Fruit fly (Drosophila melanogaster) whole organism, embryonic: Measurements from ENCODE around the gene CG11436.

Experiments
- Adf1 ChIP-seq: fragments of 200-800 bp; sonication (Bioruptor generic); IDR thresholded peaks from 2 replicates; pipeline ENCODE4 v1.3.6; 2022; ENCODE audit warnings: missing biosample characterization, missing genetic modification characterization
- Awh ChIP-seq: fragments of 200-800 bp; sonication (Bioruptor generic); IDR thresholded peaks from 2 replicates; pipeline ENCODE4, ENCODE4 v1.3.6; 2022; ENCODE audit warnings: missing biosample characterization, missing genetic modification characterization
- CG11398 ChIP-seq: fragments of 200-800 bp; sonication (Bioruptor generic); optimal IDR thresholded peaks from 2 replicates; lab custom pipeline; 2016; ENCODE audit warnings: missing biosample characterization, missing genetic modification characterization
- CG12155 ChIP-seq: fragments of 200-800 bp; sonication (Bioruptor generic); optimal IDR thresholded peaks from 3 replicates; lab custom pipeline; 2016; ENCODE audit warnings: missing biosample characterization, missing genetic modification characterization
- CG12769 ChIP-seq: fragments of 200-800 bp; sonication (Bioruptor generic); optimal IDR thresholded peaks from 2 replicates; lab custom pipeline; 2019; ENCODE audit warnings: missing biosample characterization, mild to moderate bottlenecking, missing genetic modification characterization, moderate library complexity
- CG13624 ChIP-seq: fragments of 200-800 bp; sonication (Bioruptor generic); optimal IDR thresholded peaks from 2 replicates; lab custom pipeline; 2016; ENCODE audit warnings: missing biosample characterization, missing genetic modification characterization
- CG13775 ChIP-seq: fragments of 200-800 bp; sonication (Bioruptor generic); optimal IDR thresholded peaks from 3 replicates; lab custom pipeline; 2017; ENCODE audit warnings: missing biosample characterization, mild to moderate bottlenecking, missing genetic modification characterization
- CG1529 ChIP-seq: fragments of 200-800 bp; sonication (Bioruptor generic); optimal IDR thresholded peaks from 3 replicates; lab custom pipeline; 2018; ENCODE audit warnings: missing biosample characterization, missing genetic modification characterization
- CG15601 ChIP-seq: fragments of 200-800 bp; sonication (Bioruptor generic); optimal IDR thresholded peaks from 3 replicates; lab custom pipeline; 2019; ENCODE audit warnings: missing biosample characterization, mild to moderate bottlenecking, missing genetic modification characterization, moderate library complexity
- CG1602 ChIP-seq: fragments of 200-800 bp; sonication (Bioruptor generic); optimal IDR thresholded peaks from 3 replicates; lab custom pipeline; 2016; ENCODE audit warnings: missing biosample characterization, missing genetic modification characterization
- CG1647 ChIP-seq: fragments of 200-800 bp; sonication (Bioruptor generic); optimal IDR thresholded peaks from 3 replicates; lab custom pipeline; 2016; ENCODE audit warnings: missing biosample characterization, missing genetic modification characterization
- CG18011 ChIP-seq: fragments of 200-800 bp; sonication (Bioruptor generic); optimal IDR thresholded peaks from 2 replicates; lab custom pipeline; 2017; ENCODE audit warnings: missing biosample characterization, missing genetic modification characterization, mild to moderate bottlenecking, moderate library complexity, missing genotype
- CG18262 ChIP-seq: fragments of 200-800 bp; optimal IDR thresholded peaks from 3 replicates; lab custom pipeline; 2019; ENCODE audit warnings: missing biosample characterization, mild to moderate bottlenecking, missing genetic modification characterization, moderate library complexity
- CG18619 ChIP-seq: fragments of 200-800 bp; sonication (Bioruptor generic); optimal IDR thresholded peaks from 3 replicates; lab custom pipeline; 2017; ENCODE audit warnings: missing biosample characterization, mild to moderate bottlenecking, missing genetic modification characterization
- CG2120 ChIP-seq: fragments of 200-800 bp; sonication (Bioruptor generic); optimal IDR thresholded peaks from 3 replicates; lab custom pipeline; 2016; ENCODE audit warnings: missing biosample characterization, missing genetic modification characterization
- CG4617 ChIP-seq: fragments of 200-800 bp; sonication (Bioruptor generic); optimal IDR thresholded peaks from 3 replicates; lab custom pipeline; 2016; ENCODE audit warnings: missing biosample characterization, missing genetic modification characterization, borderline replicate concordance
- CG5953 ChIP-seq: fragments of 200-800 bp; sonication (Bioruptor generic); IDR thresholded peaks from 2 replicates; pipeline ENCODE4 v1.3.6; 2022; ENCODE audit warnings: missing biosample characterization, missing genetic modification characterization
- CG6254 ChIP-seq: fragments of 200-800 bp; sonication (Bioruptor generic); optimal IDR thresholded peaks from 3 replicates; lab custom pipeline; 2017; ENCODE audit warnings: mild to moderate bottlenecking, missing biosample characterization, missing genetic modification reagents, missing genetic modification characterization
- CG8359 ChIP-seq: fragments of 200-800 bp; sonication (Bioruptor generic); optimal IDR thresholded peaks from 2 replicates; lab custom pipeline; 2017; ENCODE audit warnings: missing biosample characterization, mild to moderate bottlenecking, missing genetic modification characterization, borderline replicate concordance
- CG9727 ChIP-seq: fragments of 200-800 bp; sonication (Bioruptor generic); optimal IDR thresholded peaks from 3 replicates; lab custom pipeline; 2017; ENCODE audit warnings: missing biosample characterization, mild to moderate bottlenecking, missing genetic modification characterization
- CG9932 ChIP-seq: fragments of 200-800 bp; sonication (Bioruptor generic); IDR thresholded peaks from 2 replicates; pipeline ENCODE4 v1.3.6; 2022; ENCODE audit warnings: missing biosample characterization, missing genetic modification characterization
- Chrac-16 ChIP-seq: fragments of 200-800 bp; sonication (Bioruptor generic); optimal IDR thresholded peaks from 3 replicates; lab custom pipeline; 2016; ENCODE audit warnings: missing biosample characterization, missing genetic modification characterization
- Dad ChIP-seq: fragments of 200-800 bp; sonication (Bioruptor generic); optimal IDR thresholded peaks from 3 replicates; lab custom pipeline; 2016; ENCODE audit warnings: missing biosample characterization, missing genetic modification characterization
- Fer1 ChIP-seq: fragments of 200-800 bp; sonication (Bioruptor generic); optimal IDR thresholded peaks from 2 replicates; lab custom pipeline; 2017; ENCODE audit warnings: missing biosample characterization, mild to moderate bottlenecking, missing genetic modification characterization
- Hr51 ChIP-seq, 2 experiments: fragments of 200-800 bp; sonication (Bioruptor generic); optimal IDR thresholded peaks; 2 replicates in 1 of 2; 3 replicates in 1 of 2; lab custom pipeline; 2016 to 2018; ENCODE audit warnings: missing biosample characterization in 2 of 2, missing genetic modification characterization in 2 of 2, mild to moderate bottlenecking in 1 of 2, moderate library complexity in 1 of 2
- Opbp ChIP-seq: fragments of 200-800 bp; sonication (Bioruptor generic); IDR thresholded peaks from 3 replicates; pipeline ENCODE4 v1.3.6; 2022; ENCODE audit warnings: missing biosample characterization, missing genetic modification characterization; ENCODE audit not compliant: partially characterized antibody
- Poxn ChIP-seq: fragments of 200-800 bp; sonication (Bioruptor generic); IDR thresholded peaks from 2 replicates; pipeline ENCODE4 v1.3.6; 2022; ENCODE audit warnings: missing biosample characterization, missing genetic modification characterization
- Sry-δ ChIP-seq: fragments of 200-800 bp; sonication (Bioruptor generic); optimal IDR thresholded peaks from 2 replicates; lab custom pipeline; 2016; ENCODE audit warnings: missing biosample characterization, missing genetic modification characterization
- Xbp1 ChIP-seq: fragments of 200-800 bp; sonication (Bioruptor generic); optimal IDR thresholded peaks from 3 replicates; lab custom pipeline; 2016; ENCODE audit warnings: missing biosample characterization, mild to moderate bottlenecking, missing genetic modification characterization
- YL-1 ChIP-seq: fragments of 200-800 bp; sonication (Bioruptor generic); optimal IDR thresholded peaks from 3 replicates; lab custom pipeline; 2017; ENCODE audit warnings: missing biosample characterization, mild to moderate bottlenecking, missing genetic modification characterization
- abd-A ChIP-seq: fragments of 200-800 bp; sonication (Bioruptor generic); optimal IDR thresholded peaks from 3 replicates; lab custom pipeline; 2019; ENCODE audit warnings: missing biosample characterization, mild to moderate bottlenecking, missing genetic modification characterization, moderate library complexity
- al ChIP-seq: fragments of 200-800 bp; sonication (Bioruptor generic); IDR thresholded peaks from 2 replicates; pipeline ENCODE4 v1.3.6; 2022; ENCODE audit warnings: missing biosample characterization, missing genetic modification characterization
- ash1 ChIP-seq: fragments of 200-800 bp; sonication (Bioruptor generic); optimal IDR thresholded peaks from 2 replicates; lab custom pipeline; 2018; ENCODE audit warnings: missing biosample characterization, mild to moderate bottlenecking, missing genetic modification characterization
- br ChIP-seq: fragments of >200 bp; optimal IDR thresholded peaks from 2 replicates; lab custom pipeline; 2017
- btn ChIP-seq: fragments of 200-800 bp; sonication (Bioruptor generic); optimal IDR thresholded peaks from 2 replicates; lab custom pipeline; 2016; ENCODE audit warnings: missing biosample characterization, missing genetic modification characterization
- cas ChIP-seq: fragments of 200-800 bp; sonication (Bioruptor generic); IDR thresholded peaks from 2 replicates; pipeline ENCODE4 v1.3.6; 2022; ENCODE audit warnings: missing biosample characterization, missing genetic modification characterization
- chinmo ChIP-seq: fragments of 200-800 bp; sonication (Bioruptor generic); IDR thresholded peaks from 4 replicates; pipeline ENCODE4 v1.3.6; 2022; ENCODE audit warnings: missing biosample characterization, missing genetic modification characterization; ENCODE audit not compliant: partially characterized antibody
- ci ChIP-seq: fragments of 200-800 bp; sonication (Bioruptor generic); IDR thresholded peaks from 3 replicates; pipeline ENCODE4 v1.3.6; 2022; ENCODE audit warnings: missing biosample characterization, missing genetic modification characterization
- crol ChIP-seq: fragments of 200-800 bp; sonication (Bioruptor generic); IDR thresholded peaks from 2 replicates; pipeline ENCODE4 v1.3.6; 2022; ENCODE audit warnings: missing biosample characterization, missing genetic modification characterization
- dmrt11E ChIP-seq: fragments of 200-800 bp; sonication (Bioruptor generic); optimal IDR thresholded peaks from 3 replicates; lab custom pipeline; 2018; ENCODE audit warnings: missing biosample characterization, mild to moderate bottlenecking, missing genetic modification characterization, moderate library complexity
- dysf ChIP-seq: fragments of 200-800 bp; sonication (Bioruptor generic); IDR thresholded peaks from 3 replicates; pipeline ENCODE4 v1.3.6; 2022; ENCODE audit warnings: missing biosample characterization, missing genetic modification characterization
- fd64A ChIP-seq: fragments of 200-800 bp; sonication (Bioruptor generic); optimal IDR thresholded peaks from 3 replicates; lab custom pipeline; 2018; ENCODE audit warnings: missing biosample characterization, mild to moderate bottlenecking, missing genetic modification characterization
- gfzf ChIP-seq: fragments of 200-800 bp; sonication (Bioruptor generic); optimal IDR thresholded peaks from 2 replicates; lab custom pipeline; 2016; ENCODE audit warnings: missing biosample characterization, mild to moderate bottlenecking, missing genetic modification characterization, moderate library complexity
- jumu ChIP-seq: fragments of 200-800 bp; sonication (Bioruptor generic); optimal IDR thresholded peaks from 3 replicates; lab custom pipeline; 2016; ENCODE audit warnings: missing biosample characterization, missing genetic modification characterization
- lab ChIP-seq: fragments of 200-800 bp; sonication (Bioruptor generic); optimal IDR thresholded peaks from 3 replicates; lab custom pipeline; 2017; ENCODE audit warnings: missing biosample characterization, missing genetic modification characterization, mild to moderate bottlenecking, moderate library complexity, missing genetic modification reagents
- lmd ChIP-seq: fragments of 200-800 bp; sonication (Bioruptor generic); IDR thresholded peaks from 2 replicates; pipeline ENCODE4 v1.3.6; 2022; ENCODE audit warnings: missing biosample characterization, missing genetic modification characterization
- luna ChIP-seq: fragments of 200-800 bp; sonication (Bioruptor generic); optimal IDR thresholded peaks from 2 replicates; lab custom pipeline; 2016; ENCODE audit warnings: missing biosample characterization, missing genetic modification characterization
- sd ChIP-seq: fragments of 200-800 bp; sonication (Bioruptor generic); optimal IDR thresholded peaks from 3 replicates; lab custom pipeline; 2018; ENCODE audit warnings: missing biosample characterization, mild to moderate bottlenecking, missing genetic modification characterization, moderate library complexity
- tap ChIP-seq: fragments of 200-800 bp; optimal IDR thresholded peaks from 3 replicates; lab custom pipeline; 2019; ENCODE audit warnings: missing biosample characterization, mild to moderate bottlenecking, missing genetic modification characterization, moderate library complexity
- toy ChIP-seq: fragments of 200-800 bp; sonication (Bioruptor generic); IDR thresholded peaks from 2 replicates; pipeline ENCODE4 v1.3.6; 2022; ENCODE audit warnings: missing biosample characterization, missing genetic modification characterization
- zen2 ChIP-seq: fragments of 200-800 bp; sonication (Bioruptor generic); IDR thresholded peaks from 3 replicates; pipeline ENCODE4 v1.3.6; 2022; ENCODE audit warnings: missing biosample characterization, missing genetic modification characterization; ENCODE audit not compliant: partially characterized antibody

Gene CG11436

dm6 chrX:4553999-4554398 is 2.3 kb upstream of the CG11436 start, which contains the start of gene CG11444 (continued):
- no peak for TF ChIP-seq CG9727 (GFP tag; lab: Kevin White, UChicago)
- TF ChIP-seq fd64A (GFP tag; lab: Kevin White, UChicago): no peak
- no peak for TF ChIP-seq br (lab: Kevin White, UChicago)
- peak; percentile 38 for TF ChIP-seq CG18262 (tag; lab: Kevin White, UChicago)
- peak; percentile 61 for TF ChIP-seq Xbp1 (GFP tag; lab: Kevin White, UChicago)
- TF ChIP-seq Sry-δ (GFP tag; lab: Kevin White, UChicago): peak; percentile 55
- TF ChIP-seq CG13775 (GFP tag; lab: Kevin White, UChicago): no peak
- TF ChIP-seq dmrt11E (tag; lab: Kevin White, UChicago): peak; percentile 9
- TF ChIP-seq dysf (GFP tag; lab: Robert Waterston, UW): 0 out of 3 replicates have a peak, but pooled peaks have one; percentile 15
- peak; percentile 69 for TF ChIP-seq CG2120
- no peak for TF ChIP-seq CG5953
- TF ChIP-seq CG1602 (GFP tag; lab: Kevin White, UChicago): no peak
- TF ChIP-seq gfzf (GFP tag; lab: Kevin White, UChicago): peak; percentile 96
- no peak for TF ChIP-seq CG6254
- TF ChIP-seq lmd (GFP tag; lab: Robert Waterston, UW): no peak
- no peak for TF ChIP-seq btn
- no peak for TF ChIP-seq cas (GFP tag; lab: Robert Waterston, UW)
- no peak for TF ChIP-seq CG18011
- no peak for TF ChIP-seq ash1 (GFP tag; lab: Kevin White, UChicago)
- TF ChIP-seq zen2 (GFP tag; lab: Robert Waterston, UW): no peak
- TF ChIP-seq luna (GFP tag; lab: Kevin White, UChicago): peak; percentile 58
- peak; percentile 52; the same call in 1 of the 3 replicates for TF ChIP-seq Opbp
- peak in 1 of 2 experiments; percentile 19 for TF ChIP-seq Hr51 (GFP tag; optimal IDR thresholded peaks at IDR 0.05; lab: Kevin White, UChicago)
- TF ChIP-seq ci (GFP tag; lab: Robert Waterston, UW): peak; percentile 70; the same call in 2 of the 3 replicates
- TF ChIP-seq CG4617 (GFP tag; lab: Kevin White, UChicago): peak; percentile 76
- TF ChIP-seq CG8359 (GFP tag; lab: Kevin White, UChicago): no peak
- peak; percentile 36 for TF ChIP-seq CG15601 (tag; lab: Kevin White, UChicago)
- TF ChIP-seq YL-1 (GFP tag; lab: Kevin White, UChicago): peak; percentile 87
- peak; percentile 5 for TF ChIP-seq Chrac-16
- no peak for TF ChIP-seq abd-A
- no peak for TF ChIP-seq crol
- TF ChIP-seq CG12769 (tag; lab: Kevin White, UChicago): no peak
- peak; percentile 21 for TF ChIP-seq sd (tag; lab: Kevin White, UChicago)
- TF ChIP-seq CG9932: peak; percentile 67
- TF ChIP-seq CG11398 (GFP tag; lab: Kevin White, UChicago): no peak
- TF ChIP-seq CG12155 (GFP tag; lab: Kevin White, UChicago): peak; percentile 27
- TF ChIP-seq Fer1 (GFP tag; lab: Kevin White, UChicago): peak; percentile 52
- no peak for TF ChIP-seq tap
- no peak for TF ChIP-seq chinmo (GFP tag; lab: Robert Waterston, UW)
- TF ChIP-seq Dad (GFP tag; lab: Kevin White, UChicago): peak; percentile 38
- no peak for TF ChIP-seq Awh
- no peak for TF ChIP-seq CG1529
- TF ChIP-seq CG1647 (GFP tag; lab: Kevin White, UChicago): peak; percentile 26
- no peak for TF ChIP-seq al (GFP tag; lab: Robert Waterston, UW)
- TF ChIP-seq CG13624: peak; percentile 50
- no peak for TF ChIP-seq Adf1 (GFP tag; lab: Robert Waterston, UW)
- TF ChIP-seq Poxn (GFP tag; lab: Robert Waterston, UW): no peak
- peak; percentile 4 for TF ChIP-seq jumu (GFP tag; lab: Kevin White, UChicago)
- TF ChIP-seq CG18619 (GFP tag; lab: Kevin White, UChicago): no peak
- TF ChIP-seq lab (GFP tag; lab: Kevin White, UChicago): no peak
- TF ChIP-seq toy (GFP tag; lab: Robert Waterston, UW): no peak
